Worm (Caenorhabditis elegans) whole organism, L3 larva: ENCODE data around the gene srsx-11.
A peak's percentile ranks its signal among the peaks of the same experiment; 100 is the strongest.

Experiments used
- R02D3.7 ChIP-seq: fragments of 150-350 bp; optimal IDR thresholded peaks from 2 replicates; lab custom pipeline; 2014; ENCODE audit warnings: missing biosample characterization, missing genetic modification characterization
- ZK546.5 ChIP-seq: sonication (generic microtip); optimal IDR thresholded peaks from 2 replicates; lab custom pipeline; 2017; ENCODE audit warnings: missing biosample characterization, missing genetic modification characterization
- daf-12 ChIP-seq: fragments of 150-350 bp; optimal IDR thresholded peaks from 2 replicates; lab custom pipeline; 2014; ENCODE audit warnings: missing biosample characterization, missing genetic modification reagents, missing genetic modification characterization
- egl-27 ChIP-seq: sonication (generic microtip); optimal IDR thresholded peaks from 4 replicates; lab custom pipeline; 2017; ENCODE audit warnings: missing biosample characterization, missing genetic modification reagents, missing genetic modification characterization
- egl-5 ChIP-seq: fragments of 150-350 bp; optimal IDR thresholded peaks from 2 replicates; lab custom pipeline; 2017; ENCODE audit warnings: missing biosample characterization, missing genetic modification reagents, missing genetic modification characterization, inconsistent platforms
- elt-2 ChIP-seq: sonication (generic microtip); optimal IDR thresholded peaks from 2 replicates; lab custom pipeline; 2016; ENCODE audit warnings: missing genetic modification reagents, mild to moderate bottlenecking, missing genetic modification characterization, missing compliant biosample characterization
- fkh-10 ChIP-seq: sonication (generic microtip); optimal IDR thresholded peaks from 2 replicates; lab custom pipeline; 2017; ENCODE audit warnings: missing biosample characterization, missing genetic modification reagents, missing genetic modification characterization
- hmg-11 ChIP-seq: sonication (generic microtip); optimal IDR thresholded peaks from 2 replicates; lab custom pipeline; 2016; ENCODE audit warnings: missing genetic modification characterization, missing compliant biosample characterization
- jun-1 ChIP-seq: fragments of 150-350 bp; optimal IDR thresholded peaks from 2 replicates; lab custom pipeline; 2014; ENCODE audit warnings: missing biosample characterization, missing genetic modification reagents, missing genetic modification characterization
- lin-39 ChIP-seq: fragments of 150-350 bp; optimal IDR thresholded peaks from 2 replicates; lab custom pipeline; 2018; ENCODE audit warnings: missing biosample characterization, missing genetic modification reagents, missing genetic modification characterization
- mdl-1 ChIP-seq: fragments of 150-350 bp; optimal IDR thresholded peaks from 2 replicates; lab custom pipeline; 2014; ENCODE audit warnings: missing biosample characterization, missing genetic modification characterization
- nhr-12 ChIP-seq: fragments of 150-350 bp; optimal IDR thresholded peaks from 2 replicates; lab custom pipeline; 2014; ENCODE audit warnings: missing biosample characterization, missing genetic modification characterization
- nhr-25 ChIP-seq: sonication (generic microtip); optimal IDR thresholded peaks from 2 replicates; lab custom pipeline; 2017; ENCODE audit warnings: missing biosample characterization, missing genetic modification characterization
- nhr-43 ChIP-seq: sonication (generic microtip); optimal IDR thresholded peaks from 2 replicates; lab custom pipeline; 2016; ENCODE audit warnings: mild to moderate bottlenecking, missing genetic modification characterization, missing compliant biosample characterization; ENCODE audit not compliant: poor library complexity, severe bottlenecking
- nhr-67 ChIP-seq: fragments of 150-350 bp; optimal IDR thresholded peaks from 2 replicates; lab custom pipeline; 2014; ENCODE audit warnings: missing biosample characterization, missing genetic modification characterization
- nhr-76 ChIP-seq: fragments of 150-350 bp; sonication (generic microtip); optimal IDR thresholded peaks from 5 replicates; lab custom pipeline; 2014; ENCODE audit warnings: missing biosample characterization, missing genetic modification characterization
- nhr-77 ChIP-seq: fragments of 150-350 bp; optimal IDR thresholded peaks from 2 replicates; lab custom pipeline; 2014; ENCODE audit warnings: missing biosample characterization, missing genetic modification characterization
- pqm-1 ChIP-seq: fragments of 150-350 bp; optimal IDR thresholded peaks from 2 replicates; lab custom pipeline; 2017; ENCODE audit warnings: missing biosample characterization, missing genetic modification characterization, inconsistent platforms
- sea-2 ChIP-seq: fragments of 150-350 bp; sonication (generic microtip); optimal IDR thresholded peaks from 4 replicates; lab custom pipeline; 2014; ENCODE audit warnings: missing biosample characterization, missing genetic modification reagents, missing genetic modification characterization
- snpc-4 ChIP-seq: fragments of 150-350 bp; optimal IDR thresholded peaks from 2 replicates; lab custom pipeline; 2014; ENCODE audit warnings: missing biosample characterization, missing genetic modification characterization
- tbx-2 ChIP-seq: sonication (generic microtip); optimal IDR thresholded peaks from 2 replicates; lab custom pipeline; 2016; ENCODE audit warnings: mild to moderate bottlenecking, missing genetic modification characterization, missing compliant biosample characterization
- unc-39 ChIP-seq: sonication (generic microtip); optimal IDR thresholded peaks from 4 replicates; lab custom pipeline; 2017; ENCODE audit warnings: missing biosample characterization, missing genetic modification characterization
- unc-62 ChIP-seq: fragments of 150-350 bp; sonication (generic microtip); optimal IDR thresholded peaks from 4 replicates; lab custom pipeline; 2014; ENCODE audit warnings: missing biosample characterization, missing genetic modification reagents, missing genetic modification characterization
- ztf-11 ChIP-seq: fragments of 150-350 bp; optimal IDR thresholded peaks from 2 replicates; lab custom pipeline; 2014; ENCODE audit warnings: missing biosample characterization, missing genetic modification characterization
- ztf-4 ChIP-seq: fragments of 150-350 bp; optimal IDR thresholded peaks from 2 replicates; lab custom pipeline; 2014; ENCODE audit warnings: missing biosample characterization, missing genetic modification characterization

srsx-11 gene

ce11 chrV:4979060-4979459 lies at the start of gene srsx-11:
Gene srsx-11 (minus strand): TSS chrV:4979160.
- TF ChIP-seq tbx-2 (no peak), sea-2 (GFP tag; lab: Kevin White, UChicago) (no peak), unc-39 (tag; lab: Kevin White, UChicago) (no peak), fkh-10 (no peak), ztf-4 (tag; lab: Kevin White, UChicago) (no peak), snpc-4 (tag; lab: Kevin White, UChicago) (no peak), ztf-11 (tag; lab: Kevin White, UChicago) (no peak), nhr-76 (tag; lab: Kevin White, UChicago) (no peak), egl-5 (tag; lab: Kevin White, UChicago) (no peak), nhr-12 (tag; lab: Kevin White, UChicago) (no peak), R02D3.7 (tag; lab: Kevin White, UChicago) (no peak), lin-39 (tag; lab: Kevin White, UChicago) (no peak), hmg-11 (no peak), unc-62 (no peak)

ce11 chrV:5027640-5028039 lies 48.7 kb upstream of the srsx-11 start, which contains the start of gene cpt-4:
Gene cpt-4 (minus strand): TSS chrV:5027723.
- no peak for TF ChIP-seq nhr-67 (tag; lab: Kevin White, UChicago)
- TF ChIP-seq elt-2 (tag; lab: Kevin White, UChicago), result peak; percentile 95
- TF ChIP-seq mdl-1 (tag; lab: Kevin White, UChicago), result peak; percentile 5
- TF ChIP-seq pqm-1, result peak; percentile 83

ce11 chrV:5026438-5026837 lies 47.5 kb upstream of the srsx-11 start:
- no peak for TF ChIP-seq nhr-77
- peak; percentile 58 for TF ChIP-seq pqm-1
- TF ChIP-seq nhr-43 (tag; lab: Kevin White, UChicago), result peak; percentile 13
- TF ChIP-seq elt-2 (tag; lab: Kevin White, UChicago), result peak; percentile 90
- no peak for TF ChIP-seq nhr-12 (tag; lab: Kevin White, UChicago)

ce11 chrV:5023355-5023754 lies 44.4 kb upstream of the srsx-11 start:
- TF ChIP-seq ZK546.5, result no peak
- TF ChIP-seq elt-2 (tag; lab: Kevin White, UChicago), result peak; percentile 2

ce11 chrV:5018810-5019274 lies 39.9 kb upstream of the srsx-11 start, which contains the start of gene srr-4:
Gene srr-4 (plus strand): TSS chrV:5019224.
- TF ChIP-seq R02D3.7 (tag; lab: Kevin White, UChicago) (no peak), pqm-1 (peak; percentile 28)

ce11 chrV:5018067-5018466 lies 39.1 kb upstream of the srsx-11 start:
- TF ChIP-seq sea-2 (GFP tag; lab: Kevin White, UChicago), result no peak
- TF ChIP-seq elt-2 (tag; lab: Kevin White, UChicago), result peak; percentile 86
- peak; percentile 85 for TF ChIP-seq pqm-1

- no peak for TF ChIP-seq nhr-43 (tag; lab: Kevin White, UChicago)
- TF ChIP-seq daf-12, result no peak
- TF ChIP-seq nhr-67 (tag; lab: Kevin White, UChicago), result no peak
- TF ChIP-seq nhr-25 (tag; lab: Kevin White, UChicago), result no peak
Observed at ce11 chrV:5016728-5017127, 37.8 kb upstream of the srsx-11 start.

ce11 chrV:5012193-5012853 lies 33.4 kb upstream of the srsx-11 start, which contains the start of gene srr-6:
Gene srr-6 (plus strand): TSS chrV:5012803.
- TF ChIP-seq egl-27 (tag; lab: Kevin White, UChicago), result peak; percentile 28
- TF ChIP-seq jun-1, result peak; percentile 66
- TF ChIP-seq elt-2 (tag; lab: Kevin White, UChicago), result peak; percentile 80
- TF ChIP-seq pqm-1, result peak; percentile 97
- no peak for TF ChIP-seq nhr-67 (tag; lab: Kevin White, UChicago)
